Worm (Caenorhabditis elegans) whole organism, L1 larva: ENCODE measurements around the gene ZK512.10.

Experiments used
- C04F5.9 ChIP-seq: sonication (generic microtip); optimal IDR thresholded peaks from 2 replicates; lab custom pipeline; 2016; ENCODE audit warnings: missing genetic modification characterization, missing compliant biosample characterization
- C16A3.4 ChIP-seq: fragments of 150-350 bp; optimal IDR thresholded peaks from 2 replicates; lab custom pipeline; 2014; ENCODE audit warnings: missing biosample characterization, missing genetic modification characterization
- C34B4.2 ChIP-seq: sonication (generic microtip); optimal IDR thresholded peaks from 2 replicates; lab custom pipeline; 2017; ENCODE audit warnings: mild to moderate bottlenecking, missing genetic modification characterization, missing compliant biosample characterization
- F16B12.6 ChIP-seq: fragments of 150-350 bp; optimal IDR thresholded peaks from 2 replicates; lab custom pipeline; 2014; ENCODE audit warnings: missing biosample characterization, missing genetic modification characterization
- Y116A8C.19 ChIP-seq: sonication (generic microtip); optimal IDR thresholded peaks from 2 replicates; lab custom pipeline; 2016; ENCODE audit warnings: missing compliant biosample characterization, missing genetic modification characterization, borderline replicate concordance
- aha-1 ChIP-seq: fragments of 150-350 bp; optimal IDR thresholded peaks from 2 replicates; lab custom pipeline; 2014; ENCODE audit warnings: missing biosample characterization, missing genetic modification characterization
- alr-1 ChIP-seq: fragments of 200-800 bp; sonication (Bioruptor generic); optimal IDR thresholded peaks from 2 replicates; lab custom pipeline; 2018; ENCODE audit warnings: borderline replicate concordance, mild to moderate bottlenecking, missing genetic modification characterization, missing compliant biosample characterization
- ama-1 ChIP-seq: fragments of 150-350 bp; optimal IDR thresholded peaks from 2 replicates; lab custom pipeline; 2014
- ceh-8 ChIP-seq: fragments of 200-800 bp; sonication (Bioruptor generic); optimal IDR thresholded peaks from 2 replicates; lab custom pipeline; 2018; ENCODE audit warnings: mild to moderate bottlenecking, missing genetic modification characterization, moderate library complexity, missing compliant biosample characterization
- ceh-90 ChIP-seq: sonication (generic microtip); optimal IDR thresholded peaks from 2 replicates; lab custom pipeline; 2016; ENCODE audit warnings: missing genetic modification characterization, missing compliant biosample characterization
- ces-1 ChIP-seq: fragments of 150-350 bp; optimal IDR thresholded peaks from 2 replicates; lab custom pipeline; 2014; ENCODE audit warnings: missing biosample characterization, missing genetic modification reagents, missing genetic modification characterization
- efl-1 ChIP-seq, 4 experiments: fragments of 150-350 bp; optimal IDR thresholded peaks in 3 of 4; peaks in 1 of 4; 1 replicate in 1 of 4; 2 replicates in 3 of 4; lab custom pipeline; 2014; ENCODE audit warnings: missing biosample characterization in 2 of 4, missing genetic modification characterization in 2 of 4, missing genetic modification reagents in 2 of 4
- egl-13 ChIP-seq: sonication (generic microtip); optimal IDR thresholded peaks from 2 replicates; lab custom pipeline; 2016; ENCODE audit warnings: missing genotype, missing genetic modification reagents, missing genetic modification characterization, missing compliant biosample characterization
- egl-27 ChIP-seq, 2 experiments: fragments of 150-350 bp in 1 of 2; sonication (generic microtip); optimal IDR thresholded peaks; 3 replicates each; lab custom pipeline; 2017 to 2018; ENCODE audit warnings: missing biosample characterization in 2 of 2, missing genetic modification characterization in 2 of 2, missing genetic modification reagents in 2 of 2
- fkh-4 ChIP-seq: sonication (generic microtip); optimal IDR thresholded peaks from 2 replicates; lab custom pipeline; 2016; ENCODE audit warnings: missing compliant biosample characterization, missing genetic modification characterization, borderline replicate concordance
- fkh-8 ChIP-seq: sonication (generic microtip); optimal IDR thresholded peaks from 2 replicates; lab custom pipeline; 2016; ENCODE audit warnings: mild to moderate bottlenecking, missing genetic modification characterization, missing compliant biosample characterization
- fos-1 ChIP-seq: fragments of 150-350 bp; optimal IDR thresholded peaks from 2 replicates; lab custom pipeline; 2014; ENCODE audit warnings: missing biosample characterization, missing genetic modification characterization
- hpl-2 ChIP-seq: fragments of 150-350 bp; optimal IDR thresholded peaks from 2 replicates; lab custom pipeline; 2014; ENCODE audit warnings: missing biosample characterization, missing genetic modification reagents, missing genetic modification characterization
- isw-1 ChIP-seq: fragments of 200-800 bp; sonication (Bioruptor generic); IDR thresholded peaks from 2 replicates; pipeline ENCODE4 v1.3.6; 2022; ENCODE audit warnings: missing genetic modification characterization, missing compliant biosample characterization
- jun-1 ChIP-seq: fragments of 150-350 bp; optimal IDR thresholded peaks from 2 replicates; lab custom pipeline; 2014; ENCODE audit warnings: missing biosample characterization, missing genetic modification reagents, missing genetic modification characterization
- lin-14 ChIP-seq: fragments of 200-800 bp; sonication (Bioruptor generic); optimal IDR thresholded peaks from 2 replicates; lab custom pipeline; 2018; ENCODE audit warnings: mild to moderate bottlenecking, missing genetic modification characterization, moderate library complexity, missing compliant biosample characterization
- lin-15B ChIP-seq: fragments of 150-350 bp; sonication (generic microtip); optimal IDR thresholded peaks from 3 replicates; lab custom pipeline; 2014; ENCODE audit warnings: missing biosample characterization, missing genetic modification characterization
- lin-35 ChIP-seq, 2 experiments: fragments of 150-350 bp; optimal IDR thresholded peaks; 2 replicates each; lab custom pipeline; 2014; ENCODE audit warnings: missing biosample characterization in 2 of 2, missing genetic modification characterization in 2 of 2, missing genetic modification reagents in 2 of 2
- lin-39 ChIP-seq: fragments of 150-350 bp; optimal IDR thresholded peaks from 2 replicates; lab custom pipeline; 2014; ENCODE audit warnings: missing biosample characterization, missing genetic modification reagents, missing genetic modification characterization
- lsy-2 ChIP-seq, 2 experiments: fragments of 150-350 bp; optimal IDR thresholded peaks; 2 replicates each; lab custom pipeline; 2014; ENCODE audit warnings: missing biosample characterization in 2 of 2, missing genetic modification characterization in 2 of 2
- mdl-1 ChIP-seq, 2 experiments: fragments of 150-350 bp; optimal IDR thresholded peaks; 2 replicates each; lab custom pipeline; 2014 to 2017; ENCODE audit warnings: missing biosample characterization in 2 of 2, missing genetic modification characterization in 2 of 2, inconsistent platforms in 1 of 2
- mef-2 ChIP-seq: fragments of 150-350 bp; optimal IDR thresholded peaks from 2 replicates; lab custom pipeline; 2014; ENCODE audit warnings: missing biosample characterization, missing genetic modification characterization
- nhr-11 ChIP-seq: fragments of 150-350 bp; optimal IDR thresholded peaks from 2 replicates; lab custom pipeline; 2014; ENCODE audit warnings: missing biosample characterization, missing genetic modification characterization
- nhr-20 ChIP-seq: sonication (generic microtip); optimal IDR thresholded peaks from 2 replicates; lab custom pipeline; 2016; ENCODE audit warnings: mild to moderate bottlenecking, missing genetic modification characterization, missing compliant biosample characterization
- nhr-237 ChIP-seq: fragments of 150-350 bp; optimal IDR thresholded peaks from 2 replicates; lab custom pipeline; 2014; ENCODE audit warnings: missing biosample characterization, missing genetic modification characterization
- nhr-71 ChIP-seq: sonication (generic microtip); optimal IDR thresholded peaks from 2 replicates; lab custom pipeline; 2016; ENCODE audit warnings: mild to moderate bottlenecking, missing genetic modification characterization, moderate library complexity, missing compliant biosample characterization
- nhr-76 ChIP-seq: sonication (generic microtip); optimal IDR thresholded peaks from 2 replicates; lab custom pipeline; 2017; ENCODE audit warnings: missing biosample characterization, missing genetic modification characterization
- nhr-84 ChIP-seq: sonication (generic microtip); optimal IDR thresholded peaks from 2 replicates; lab custom pipeline; 2017; ENCODE audit warnings: missing biosample characterization, missing genetic modification characterization
- nhr-85 ChIP-seq: sonication (generic microtip); peaks from one replicate; lab custom pipeline; 2016; ENCODE audit warnings: missing genetic modification characterization, inconsistent platforms, missing compliant biosample characterization
- nhr-90 ChIP-seq: sonication (generic microtip); optimal IDR thresholded peaks from 2 replicates; lab custom pipeline; 2016; ENCODE audit warnings: mild to moderate bottlenecking, missing genetic modification characterization, missing compliant biosample characterization; ENCODE audit not compliant: poor library complexity
- pag-3 ChIP-seq: sonication (generic microtip); optimal IDR thresholded peaks from 2 replicates; lab custom pipeline; 2017; ENCODE audit warnings: missing genetic modification characterization, mild to moderate bottlenecking, missing compliant biosample characterization, antibody characterized with exemption, borderline replicate concordance; ENCODE audit not compliant: insufficient read depth
- pax-3 ChIP-seq: fragments of 200-800 bp; sonication (Bioruptor generic); optimal IDR thresholded peaks from 2 replicates; lab custom pipeline; 2018; ENCODE audit warnings: mild to moderate bottlenecking, missing genetic modification characterization, moderate library complexity, missing compliant biosample characterization
- pqm-1 ChIP-seq: sonication (generic microtip); optimal IDR thresholded peaks from 3 replicates; lab custom pipeline; 2017; ENCODE audit warnings: missing biosample characterization, missing genetic modification characterization
- skn-1 ChIP-seq: fragments of 150-350 bp; optimal IDR thresholded peaks from 2 replicates; lab custom pipeline; 2014; ENCODE audit warnings: missing biosample characterization, missing genetic modification characterization
- snpc-4 ChIP-seq: fragments of 150-350 bp; optimal IDR thresholded peaks from 2 replicates; lab custom pipeline; 2014; ENCODE audit warnings: missing biosample characterization, missing genetic modification characterization
- snu-23 ChIP-seq: sonication (generic microtip); optimal IDR thresholded peaks from 2 replicates; lab custom pipeline; 2016; ENCODE audit warnings: missing genetic modification characterization, missing compliant biosample characterization
- sox-4 ChIP-seq: sonication (generic microtip); optimal IDR thresholded peaks from 2 replicates; lab custom pipeline; 2016; ENCODE audit warnings: missing genetic modification characterization, missing compliant biosample characterization
- sup-37 ChIP-seq: fragments of 200-800 bp; sonication (Bioruptor generic); optimal IDR thresholded peaks from 2 replicates; lab custom pipeline; 2018; ENCODE audit warnings: mild to moderate bottlenecking, missing genetic modification characterization, missing compliant biosample characterization
- tbx-2 ChIP-seq: sonication (generic microtip); optimal IDR thresholded peaks from 2 replicates; lab custom pipeline; 2016; ENCODE audit warnings: missing genetic modification characterization, missing compliant biosample characterization
- unc-130 ChIP-seq: fragments of 150-350 bp; optimal IDR thresholded peaks from 2 replicates; lab custom pipeline; 2017; ENCODE audit warnings: missing biosample characterization, missing genetic modification characterization, inconsistent platforms
- unc-86 ChIP-seq: sonication (generic microtip); optimal IDR thresholded peaks from 2 replicates; lab custom pipeline; 2016; ENCODE audit warnings: missing genetic modification characterization, missing compliant biosample characterization
- unc-98 ChIP-seq: fragments of 200-800 bp; sonication (Bioruptor generic); IDR thresholded peaks from 2 replicates; pipeline ENCODE4 v1.3.6; 2022; ENCODE audit warnings: missing genetic modification characterization, missing compliant biosample characterization
- xbp-1 ChIP-seq: sonication (generic microtip); optimal IDR thresholded peaks from 2 replicates; lab custom pipeline; 2016; ENCODE audit warnings: missing genetic modification characterization, missing compliant biosample characterization
- zag-1 ChIP-seq: fragments of 150-350 bp; optimal IDR thresholded peaks from 2 replicates; lab custom pipeline; 2014; ENCODE audit warnings: missing biosample characterization, missing genetic modification characterization

ZK512.10 gene

DNA sequence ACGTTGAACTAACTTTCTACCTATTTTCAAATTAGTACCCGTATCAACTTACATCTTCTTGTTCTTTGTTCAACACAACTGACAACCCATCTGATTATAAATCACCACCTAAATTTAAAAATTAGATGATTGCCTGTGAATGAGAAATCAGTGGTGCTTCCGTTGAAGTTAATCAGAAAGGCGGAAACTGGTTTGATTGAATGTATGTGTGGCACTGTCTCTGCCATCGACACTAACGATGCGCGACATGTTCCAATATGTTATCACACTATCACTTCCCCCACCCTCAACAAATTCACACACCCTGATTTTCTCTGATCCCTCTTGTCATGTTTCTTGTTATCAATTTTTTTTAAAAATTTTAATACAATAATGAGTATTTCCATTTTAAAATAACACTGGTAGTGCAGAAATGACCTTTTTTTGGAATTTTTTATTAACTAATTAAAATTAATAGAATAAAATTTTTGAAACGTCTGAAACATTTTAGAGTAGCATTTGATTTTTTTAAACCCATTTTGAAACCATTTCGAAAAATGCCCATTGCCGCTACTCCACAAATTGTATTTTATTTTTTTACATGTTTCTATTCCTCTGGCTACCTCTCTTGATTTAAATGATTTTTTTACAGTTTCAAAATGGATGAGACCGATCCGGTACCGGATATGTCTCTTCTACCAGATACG, 11.6 kb upstream of the ZK512.10 start, which contains the start of gene ced-11 (continued):
- TF ChIP-seq xbp-1 (tag; lab: Kevin White, UChicago) (no peak), snpc-4 (no peak), efl-1 (optimal IDR thresholded peaks at IDR 0.05; lab: Kevin White, UChicago) (no peak), efl-1 (GFP tag; optimal IDR thresholded peaks at IDR 0.05 in 1 of 2; lab: Kevin White, UChicago) (no peak), aha-1 (tag; lab: Kevin White, UChicago) (no peak), lin-15B (tag; lab: Kevin White, UChicago) (no peak), hpl-2 (GFP tag; lab: Kevin White, UChicago) (no peak), mef-2 (no peak), sup-37 (GFP tag; lab: Kevin White, UChicago) (no peak), pax-3 (no peak), mdl-1 (tag; optimal IDR thresholded peaks at IDR 0.05; lab: Kevin White, UChicago) (no peak), egl-13 (tag; lab: Kevin White, UChicago) (no peak), pag-3 (peak; percentile 90), alr-1 (tag; lab: Kevin White, UChicago) (no peak), tbx-2 (tag; lab: Kevin White, UChicago) (peak; percentile 49), pqm-1 (tag; lab: Kevin White, UChicago) (no peak), nhr-76 (tag; lab: Kevin White, UChicago) (no peak), sox-4 (no peak), egl-27 (tag; optimal IDR thresholded peaks at IDR 0.05; lab: Kevin White, UChicago) (no peak), Y116A8C.19 (tag; lab: Kevin White, UChicago) (no peak), nhr-90 (tag; lab: Kevin White, UChicago) (peak; percentile 5), nhr-71 (tag; lab: Kevin White, UChicago) (no peak), C34B4.2 (no peak), nhr-84 (no peak), lin-35 (GFP tag; optimal IDR thresholded peaks at IDR 0.05; lab: Kevin White, UChicago) (peak in 1 of 2 experiments; percentile 20), C04F5.9 (tag; lab: Kevin White, UChicago) (no peak), nhr-237 (tag; lab: Kevin White, UChicago) (no peak), unc-86 (tag; lab: Kevin White, UChicago) (no peak), ces-1 (GFP tag; lab: Kevin White, UChicago) (no peak), ceh-8 (GFP tag; lab: Kevin White, UChicago) (no peak)

DNA sequence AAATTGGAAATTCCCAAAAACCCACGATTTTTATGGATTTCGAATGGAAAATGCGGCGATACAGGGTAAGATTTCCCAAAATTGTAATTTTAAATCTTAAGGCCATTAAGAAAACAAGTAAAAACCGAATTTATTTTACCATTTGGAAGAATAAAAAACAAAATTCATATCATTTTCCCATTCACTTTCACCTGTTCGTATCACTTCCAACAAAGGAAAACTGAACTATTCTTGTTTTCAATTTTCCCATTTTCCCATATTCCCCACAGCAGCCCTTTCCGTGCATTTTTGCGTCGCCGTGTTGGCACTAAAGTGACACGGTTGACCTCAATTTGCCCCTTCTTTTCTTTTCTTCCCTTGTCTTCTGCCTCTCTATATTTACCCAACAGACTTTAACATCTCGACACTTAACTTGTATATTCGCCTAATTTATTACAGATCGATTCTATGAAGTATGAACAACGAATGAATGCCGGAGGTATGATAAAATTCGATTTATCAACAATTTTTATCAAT, 4.8 kb upstream of the ZK512.10 start, which contains the start of gene sec-16A.1:
TSS of gene sec-16A.1 (plus strand) at position 51 of the 516 bp plus-strand sequence.
- TF ChIP-seq unc-98 (GFP tag; lab: Robert Waterston, UW): no peak
- TF ChIP-seq unc-86 (tag; lab: Kevin White, UChicago): no peak
- peak; percentile 82 for TF ChIP-seq F16B12.6 (tag; lab: Kevin White, UChicago)
- TF ChIP-seq lsy-2 (tag; optimal IDR thresholded peaks at IDR 0.05; lab: Kevin White, UChicago): peak; percentile 52 to 56
- peak; percentile 4 for TF ChIP-seq unc-130 (tag; lab: Kevin White, UChicago)
- TF ChIP-seq fkh-8 (tag; lab: Kevin White, UChicago): no peak
- TF ChIP-seq nhr-84: no peak
- TF ChIP-seq xbp-1 (tag; lab: Kevin White, UChicago): peak; percentile 22
- TF ChIP-seq ama-1 (lab: Kevin White, UChicago): no peak
- no peak for TF ChIP-seq alr-1 (tag; lab: Kevin White, UChicago)
- TF ChIP-seq pqm-1 (tag; lab: Kevin White, UChicago): no peak
- TF ChIP-seq fkh-4 (tag; lab: Kevin White, UChicago): no peak
- no peak for TF ChIP-seq skn-1 (tag; lab: Kevin White, UChicago)
- peak; percentile 32 for TF ChIP-seq lin-14 (GFP tag; lab: Kevin White, UChicago)
- TF ChIP-seq nhr-20 (tag; lab: Kevin White, UChicago): peak; percentile 43
- peak; percentile 34 to 66 for TF ChIP-seq lin-35 (GFP tag; optimal IDR thresholded peaks at IDR 0.05; lab: Kevin White, UChicago)
- no peak for TF ChIP-seq jun-1 (tag; lab: Kevin White, UChicago)
- TF ChIP-seq zag-1: no peak
- TF ChIP-seq lin-39: no peak
- TF ChIP-seq lin-15B (tag; lab: Kevin White, UChicago): peak; percentile 1
- TF ChIP-seq ceh-90: no peak
- no peak for TF ChIP-seq C16A3.4 (tag; lab: Kevin White, UChicago)
- no peak for TF ChIP-seq pag-3
- no peak for TF ChIP-seq tbx-2 (tag; lab: Kevin White, UChicago)
- TF ChIP-seq sup-37 (GFP tag; lab: Kevin White, UChicago): no peak
- peak; percentile 52 for TF ChIP-seq snu-23 (GFP tag; lab: Kevin White, UChicago)
- TF ChIP-seq fos-1 (tag; lab: Kevin White, UChicago): no peak
- TF ChIP-seq isw-1 (GFP tag; lab: Robert Waterston, UW): no peak
- TF ChIP-seq nhr-85 (tag; lab: Kevin White, UChicago): peak; percentile 4
- no peak for TF ChIP-seq nhr-11 (tag; lab: Kevin White, UChicago)
